Worm (Caenorhabditis elegans) whole organism, late embryonic: ENCODE data around the gene Y59A8B.25.
A peak's percentile ranks its signal among the peaks of the same experiment; 100 is the strongest.

Source experiments
- hlh-15 ChIP-seq: sonication (generic microtip); optimal IDR thresholded peaks from 2 replicates; lab custom pipeline; 2016; ENCODE audit warnings: missing genetic modification characterization, missing compliant biosample characterization
- ref-2 ChIP-seq: sonication (generic microtip); optimal IDR thresholded peaks from 2 replicates; lab custom pipeline; 2016; ENCODE audit warnings: missing genetic modification characterization, missing compliant biosample characterization

The Y59A8B.25 gene

DNA sequence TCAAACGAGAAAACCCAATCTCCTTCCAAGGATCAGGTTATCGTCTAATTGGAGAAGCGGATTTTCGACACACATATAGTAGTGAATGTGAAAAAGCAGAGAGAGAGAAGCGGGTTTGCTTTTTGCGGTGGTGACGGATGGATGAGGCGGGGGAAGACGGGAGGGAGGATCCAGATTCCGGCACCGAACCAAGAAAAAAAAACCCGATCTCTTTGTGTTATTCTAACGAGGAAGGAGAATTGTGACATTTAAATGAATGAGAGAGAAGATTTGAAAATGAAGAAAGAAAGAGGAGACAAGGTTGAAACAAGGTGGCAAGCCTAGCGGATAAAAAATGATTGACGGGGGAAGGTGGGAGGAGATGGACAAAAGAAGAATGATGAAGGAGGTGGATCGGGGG lies 51.3 kb downstream of the Y59A8B.25 start:
- TF ChIP-seq ref-2 (tag; lab: Kevin White, UChicago) (peak; percentile 4), hlh-15 (no peak)
